Worm (Caenorhabditis elegans) whole organism, young adult: ENCODE data around the gene ZK180.7.
A peak's percentile ranks its signal among the peaks of the same experiment; 100 is the strongest.

Source experiments
- D2030.7 ChIP-seq: fragments of 200-800 bp; sonication (Bioruptor generic); IDR thresholded peaks from 2 replicates; pipeline ENCODE4 v1.3.6; 2022; ENCODE audit warnings: missing genetic modification reagents, missing genetic modification characterization, missing compliant biosample characterization
- F49E8.2 ChIP-seq: sonication (generic microtip); optimal IDR thresholded peaks from 3 replicates; lab custom pipeline; 2017; ENCODE audit warnings: missing genetic modification characterization, mild to moderate bottlenecking, missing compliant biosample characterization, antibody characterized with exemption, moderate library complexity; ENCODE audit not compliant: insufficient read depth
- F57A8.1 ChIP-seq: fragments of 200-800 bp; sonication (Bioruptor generic); optimal IDR thresholded peaks from 2 replicates; lab custom pipeline; 2018; ENCODE audit warnings: mild to moderate bottlenecking, missing genetic modification characterization, moderate library complexity, missing compliant biosample characterization
- F57C9.4 ChIP-seq: sonication (generic microtip); optimal IDR thresholded peaks from 2 replicates; lab custom pipeline; 2017; ENCODE audit warnings: mild to moderate bottlenecking, missing genetic modification characterization, missing compliant biosample characterization
- aptf-2 ChIP-seq: fragments of 200-800 bp; sonication (Bioruptor generic); conservative IDR thresholded peaks from 2 replicates; pipeline ENCODE4 v1.3.6; 2022; ENCODE audit warnings: missing genetic modification reagents, missing genetic modification characterization, missing compliant biosample characterization
- athp-1 ChIP-seq: sonication (generic microtip); optimal IDR thresholded peaks from 2 replicates; lab custom pipeline; 2017; ENCODE audit warnings: mild to moderate bottlenecking, missing genetic modification characterization, missing compliant biosample characterization
- attf-6 ChIP-seq: fragments of 200-800 bp; sonication (Bioruptor generic); IDR thresholded peaks from 2 replicates; pipeline ENCODE4 v1.3.6; 2022; ENCODE audit warnings: missing genetic modification reagents, missing genetic modification characterization, missing compliant biosample characterization
- bed-2 ChIP-seq: fragments of 200-800 bp; sonication (Bioruptor generic); IDR thresholded peaks from 2 replicates; pipeline ENCODE4 v1.3.6; 2022; ENCODE audit warnings: missing genetic modification reagents, missing genetic modification characterization, missing compliant biosample characterization
- cebp-2 ChIP-seq: fragments of 200-800 bp; sonication (Bioruptor generic); IDR thresholded peaks from 2 replicates; pipeline ENCODE4 v1.3.6; 2022; ENCODE audit warnings: missing genetic modification characterization, missing compliant biosample characterization
- ceh-100 ChIP-seq: fragments of 200-800 bp; sonication (Bioruptor generic); IDR thresholded peaks from 2 replicates; pipeline ENCODE4 v1.3.6; 2022; ENCODE audit warnings: missing genetic modification reagents, missing genetic modification characterization, missing compliant biosample characterization
- die-1 ChIP-seq: sonication (generic microtip); optimal IDR thresholded peaks from 2 replicates; lab custom pipeline; 2016; ENCODE audit warnings: missing genotype, mild to moderate bottlenecking, missing genetic modification characterization, missing compliant biosample characterization
- dox-1 ChIP-seq: fragments of 200-800 bp; sonication (Bioruptor generic); IDR thresholded peaks from 2 replicates; pipeline ENCODE4 v1.3.6; 2022; ENCODE audit warnings: missing genetic modification reagents, missing genetic modification characterization, missing compliant biosample characterization
- efl-1 ChIP-seq: fragments of 150-350 bp; optimal IDR thresholded peaks from 2 replicates; lab custom pipeline; 2014; ENCODE audit warnings: missing biosample characterization, missing genetic modification reagents, missing genetic modification characterization
- egrh-3 ChIP-seq: fragments of 200-800 bp; sonication (Bioruptor generic); IDR thresholded peaks from 2 replicates; pipeline ENCODE4 v1.3.6; 2022; ENCODE audit warnings: missing genetic modification reagents, missing genetic modification characterization, missing compliant biosample characterization
- ekl-4 ChIP-seq: fragments of 200-800 bp; sonication (Bioruptor generic); IDR thresholded peaks from 2 replicates; pipeline ENCODE4 v1.3.6; 2022; ENCODE audit warnings: missing genetic modification reagents, missing genetic modification characterization, missing compliant biosample characterization
- him-1 ChIP-seq: sonication (generic microtip); optimal IDR thresholded peaks from 2 replicates; lab custom pipeline; 2016; ENCODE audit warnings: missing genotype, missing genetic modification reagents, missing genetic modification characterization, missing compliant biosample characterization
- hlh-26 ChIP-seq: fragments of 200-800 bp; sonication (Bioruptor generic); conservative IDR thresholded peaks from 2 replicates; pipeline ENCODE4 v1.3.6; 2022; ENCODE audit warnings: missing genetic modification reagents, missing genetic modification characterization, missing compliant biosample characterization
- let-607 ChIP-seq, 2 experiments: fragments of 200-800 bp in 1 of 2; sonication (Bioruptor generic) in 1 of 2; sonication (generic microtip) in 1 of 2; optimal IDR thresholded peaks; 2 replicates each; lab custom pipeline; 2016 to 2018; ENCODE audit warnings: mild to moderate bottlenecking in 2 of 2, missing compliant biosample characterization in 2 of 2, missing genetic modification characterization in 2 of 2, moderate library complexity in 2 of 2, missing genotype in 1 of 2
- lsl-1 ChIP-seq: fragments of 200-800 bp; sonication (Bioruptor generic); optimal IDR thresholded peaks from 2 replicates; lab custom pipeline; 2018; ENCODE audit warnings: mild to moderate bottlenecking, missing genetic modification characterization, moderate library complexity, missing compliant biosample characterization
- mcd-1 ChIP-seq: fragments of 200-800 bp; sonication (Bioruptor generic); IDR thresholded peaks from 2 replicates; pipeline ENCODE4 v1.3.6; 2022; ENCODE audit warnings: missing genetic modification reagents, missing genetic modification characterization, missing compliant biosample characterization
- mes-4 ChIP-seq: sonication (generic microtip); optimal IDR thresholded peaks from 2 replicates; lab custom pipeline; 2016; ENCODE audit warnings: missing genotype, missing genetic modification characterization, missing compliant biosample characterization
- mxl-1 ChIP-seq: sonication (generic microtip); optimal IDR thresholded peaks from 2 replicates; lab custom pipeline; 2016; ENCODE audit warnings: missing genetic modification characterization, missing compliant biosample characterization
- nfya-1 ChIP-seq: sonication (generic microtip); optimal IDR thresholded peaks from 2 replicates; lab custom pipeline; 2017; ENCODE audit warnings: antibody characterized with exemption, missing compliant biosample characterization, missing genetic modification characterization, borderline replicate concordance; ENCODE audit not compliant: insufficient read depth
- nfyb-1 ChIP-seq: fragments of 200-800 bp; sonication (Bioruptor generic); IDR thresholded peaks from 2 replicates; pipeline ENCODE4 v1.3.6; 2022; ENCODE audit warnings: missing genetic modification reagents, missing genetic modification characterization, missing compliant biosample characterization
- nhr-27 ChIP-seq: fragments of 200-800 bp; sonication (Bioruptor generic); optimal IDR thresholded peaks from 2 replicates; lab custom pipeline; 2018; ENCODE audit warnings: mild to moderate bottlenecking, missing genetic modification characterization, moderate library complexity, missing compliant biosample characterization
- nhr-80 ChIP-seq: sonication (generic microtip); optimal IDR thresholded peaks from 2 replicates; lab custom pipeline; 2016; ENCODE audit warnings: missing genetic modification characterization, missing compliant biosample characterization
- rcor-1 ChIP-seq: fragments of 200-800 bp; sonication (Bioruptor generic); IDR thresholded peaks from 2 replicates; pipeline ENCODE4 v1.3.6; 2022; ENCODE audit warnings: missing genetic modification reagents, missing genetic modification characterization, missing compliant biosample characterization
- rec-8 ChIP-seq, 2 experiments: sonication (generic microtip); optimal IDR thresholded peaks; 2 replicates each; lab custom pipeline; 2016; ENCODE audit warnings: mild to moderate bottlenecking in 2 of 2, missing genetic modification characterization in 2 of 2, missing genetic modification reagents in 2 of 2, missing genotype in 2 of 2, missing biosample characterization in 1 of 2, missing compliant biosample characterization in 1 of 2, moderate library complexity in 1 of 2
- sea-2 ChIP-seq: fragments of 200-800 bp; sonication (Bioruptor generic); IDR thresholded peaks from 2 replicates; pipeline ENCODE4 v1.3.6; 2022; ENCODE audit warnings: missing genetic modification characterization, missing compliant biosample characterization
- snpc-3.4 ChIP-seq: sonication (generic microtip); optimal IDR thresholded peaks from 2 replicates; lab custom pipeline; 2017; ENCODE audit warnings: missing genetic modification characterization, mild to moderate bottlenecking, missing compliant biosample characterization, antibody characterized with exemption, moderate library complexity, missing genotype, missing genetic modification reagents
- sptf-2 ChIP-seq: fragments of 200-800 bp; sonication (Bioruptor generic); optimal IDR thresholded peaks from 2 replicates; lab custom pipeline; 2018; ENCODE audit warnings: mild to moderate bottlenecking, missing genetic modification characterization, missing compliant biosample characterization
- tbx-9 ChIP-seq: sonication (generic microtip); optimal IDR thresholded peaks from 2 replicates; lab custom pipeline; 2016; ENCODE audit warnings: borderline replicate concordance, missing genetic modification characterization, inconsistent platforms, missing compliant biosample characterization
- tlf-1 ChIP-seq: fragments of 200-800 bp; sonication (Bioruptor generic); optimal IDR thresholded peaks from 2 replicates; lab custom pipeline; 2018; ENCODE audit warnings: mild to moderate bottlenecking, missing genetic modification characterization, missing compliant biosample characterization
- ztf-25 ChIP-seq: fragments of 200-800 bp; sonication (Bioruptor generic); IDR thresholded peaks from 2 replicates; pipeline ENCODE4 v1.3.6; 2022; ENCODE audit warnings: missing genetic modification reagents, missing genetic modification characterization, missing compliant biosample characterization
- ztf-3 ChIP-seq: fragments of 200-800 bp; sonication (Bioruptor generic); optimal IDR thresholded peaks from 2 replicates; lab custom pipeline; 2018; ENCODE audit warnings: mild to moderate bottlenecking, missing genetic modification characterization, missing compliant biosample characterization

Gene ZK180.7

DNA sequence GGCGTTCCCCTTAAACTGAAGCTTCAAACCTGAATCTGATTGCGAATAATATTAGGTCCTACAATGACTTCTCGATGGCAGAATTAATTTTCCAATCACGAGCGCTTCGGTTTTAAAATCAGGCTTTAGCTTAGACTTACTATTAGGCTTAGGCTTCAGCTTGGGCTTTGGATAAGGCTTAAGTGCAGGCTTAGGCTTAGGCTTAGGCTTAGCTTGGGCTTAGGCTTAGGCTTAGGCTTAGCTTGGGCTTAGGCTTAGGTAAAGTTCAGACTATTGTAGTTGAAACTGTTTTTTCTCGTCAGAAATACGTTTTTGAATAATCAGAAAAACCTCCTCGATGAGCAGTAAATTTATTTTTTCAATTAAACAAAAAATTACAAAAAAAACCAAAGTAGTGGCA lies 36.4 kb downstream of the ZK180.7 start:
- TF ChIP-seq nhr-27 (tag; lab: Kevin White, UChicago): no peak
- no peak for TF ChIP-seq sptf-2 (GFP tag; lab: Kevin White, UChicago)
- no peak for TF ChIP-seq F57C9.4 (tag; lab: Kevin White, UChicago)
- TF ChIP-seq hlh-26 (GFP tag; lab: Robert Waterston, UW): no peak
- TF ChIP-seq sea-2 (GFP tag; lab: Robert Waterston, UW): no peak
- TF ChIP-seq nfyb-1 (GFP tag; lab: Robert Waterston, UW): no peak
- no peak for TF ChIP-seq let-607 (tag; optimal IDR thresholded peaks at IDR 0.05; lab: Kevin White, UChicago)
- TF ChIP-seq egrh-3 (GFP tag; lab: Robert Waterston, UW): no peak
- TF ChIP-seq bed-2: no peak
- TF ChIP-seq aptf-2: no peak
- TF ChIP-seq rec-8 (tag; optimal IDR thresholded peaks at IDR 0.05; lab: Kevin White, UChicago): no peak
- TF ChIP-seq rcor-1: no peak
- TF ChIP-seq nfya-1 (tag; lab: Kevin White, UChicago): no peak

DNA sequence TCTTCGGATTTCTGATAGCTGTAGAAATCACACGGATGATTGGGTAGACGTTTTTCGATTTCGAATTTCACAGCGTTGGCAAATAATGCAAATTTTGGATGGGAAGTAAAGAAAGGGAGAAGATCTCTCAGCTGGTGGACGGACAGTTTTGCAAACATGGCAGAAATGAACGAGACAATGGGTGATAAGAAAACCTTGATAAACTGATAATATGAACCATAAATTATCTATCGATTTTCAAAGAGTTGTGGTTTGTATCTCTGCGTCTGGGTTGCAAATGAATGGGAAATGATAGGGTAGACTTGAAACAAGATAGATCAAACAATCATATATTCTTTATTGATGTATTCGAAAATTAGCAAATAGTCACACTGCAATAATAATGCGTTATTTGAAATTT lies 39.8 kb downstream of the ZK180.7 start, which contains the start of gene ZK185.3:
ZK185.3 (minus strand) TSS at position 263 of the 400 bp plus-strand sequence.
- TF ChIP-seq F49E8.2 (no peak), him-1 (tag; lab: Kevin White, UChicago) (no peak), cebp-2 (GFP tag; lab: Robert Waterston, UW) (no peak), dox-1 (GFP tag; lab: Robert Waterston, UW) (0 out of 2 replicates have a peak, but pooled peaks have one; percentile 14), efl-1 (GFP tag; lab: Kevin White, UChicago) (no peak), mcd-1 (GFP tag; lab: Robert Waterston, UW) (no peak), lsl-1 (GFP tag; lab: Kevin White, UChicago) (no peak), snpc-3.4 (tag; lab: Kevin White, UChicago) (no peak), F57A8.1 (GFP tag; lab: Kevin White, UChicago) (no peak), tbx-9 (tag; lab: Kevin White, UChicago) (no peak), nhr-80 (tag; lab: Kevin White, UChicago) (peak; percentile 72)

DNA sequence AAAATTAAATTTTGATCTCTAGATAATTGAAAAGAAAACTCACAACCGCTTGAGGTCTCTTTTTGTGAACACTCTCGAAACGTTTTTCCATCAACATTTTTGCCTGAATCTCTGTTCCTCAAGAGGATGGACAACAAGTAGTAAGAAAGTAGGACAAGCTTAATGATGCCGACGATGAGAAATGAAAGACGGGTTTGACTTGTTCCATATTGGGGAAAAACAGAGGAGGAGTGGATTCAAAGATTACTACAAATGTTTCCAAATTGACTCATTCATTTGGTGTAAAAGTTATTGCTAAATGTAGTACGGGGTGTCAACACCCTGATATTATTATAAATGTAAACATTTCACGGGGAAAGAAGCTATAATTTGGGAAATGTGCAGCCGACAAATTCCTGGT lies 42.7 kb downstream of the ZK180.7 start, which contains the start of gene ZK185.4:
ZK185.4 (minus strand) TSS at position 101 of the 400 bp plus-strand sequence.
- TF ChIP-seq ztf-3 (no peak), egrh-3 (GFP tag; lab: Robert Waterston, UW) (no peak), attf-6 (GFP tag; lab: Robert Waterston, UW) (no peak), athp-1 (no peak), rec-8 (tag; optimal IDR thresholded peaks at IDR 0.05; lab: Kevin White, UChicago) (no peak), tlf-1 (GFP tag; lab: Kevin White, UChicago) (no peak), D2030.7 (GFP tag; lab: Robert Waterston, UW) (no peak)

DNA sequence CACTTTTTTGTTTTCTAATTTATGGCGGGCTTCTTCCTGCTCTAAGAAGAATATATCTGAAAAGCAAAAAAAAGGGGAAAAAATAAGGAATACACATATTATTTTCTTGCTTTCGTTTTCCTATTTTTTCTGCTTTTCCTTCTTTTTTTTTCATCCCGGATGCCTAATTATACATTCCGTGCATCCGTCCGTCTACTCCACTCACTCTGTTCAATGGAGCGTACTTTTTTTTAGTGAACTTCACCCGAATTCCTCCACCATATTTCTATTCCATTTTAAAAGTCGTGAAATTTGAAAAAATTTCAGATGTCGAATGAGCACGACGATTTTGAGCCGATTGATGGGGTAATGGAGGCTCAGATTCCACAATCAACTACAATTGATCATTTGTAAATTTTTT lies 45.9 kb downstream of the ZK180.7 start, which contains the start of gene ZK185.2:
ZK185.2 (plus strand) TSS at position 301 of the 400 bp plus-strand sequence.
- TF ChIP-seq ekl-4 (GFP tag; lab: Robert Waterston, UW) (no peak), die-1 (tag; lab: Kevin White, UChicago) (no peak), ztf-25 (GFP tag; lab: Robert Waterston, UW) (no peak), mxl-1 (tag; lab: Kevin White, UChicago) (no peak), egrh-3 (GFP tag; lab: Robert Waterston, UW) (no peak), mes-4 (tag; lab: Kevin White, UChicago) (no peak), ceh-100 (no peak)
- TF ChIP-seq, all 124 proteins: peak for 0
